Worm (Caenorhabditis elegans) whole organism, L3 larva: ENCODE results near the gene frpr-6.

Experiments used
- R02D3.7 ChIP-seq: fragments of 150-350 bp; optimal IDR thresholded peaks from 2 replicates; lab custom pipeline; 2014; ENCODE audit warnings: missing biosample characterization, missing genetic modification characterization
- ZK546.5 ChIP-seq: sonication (generic microtip); optimal IDR thresholded peaks from 2 replicates; lab custom pipeline; 2017; ENCODE audit warnings: missing biosample characterization, missing genetic modification characterization
- aly-2 ChIP-seq: fragments of 150-350 bp; optimal IDR thresholded peaks from 2 replicates; lab custom pipeline; 2014; ENCODE audit warnings: missing biosample characterization, missing genetic modification characterization
- ama-1 ChIP-seq: fragments of 150-350 bp; optimal IDR thresholded peaks from 2 replicates; lab custom pipeline; 2018
- ceh-16 ChIP-seq: sonication (generic microtip); optimal IDR thresholded peaks from 2 replicates; lab custom pipeline; 2017; ENCODE audit warnings: missing biosample characterization, missing genetic modification characterization
- ceh-28 ChIP-seq: fragments of 150-350 bp; optimal IDR thresholded peaks from 2 replicates; lab custom pipeline; 2014; ENCODE audit warnings: missing biosample characterization, missing genetic modification reagents, missing genetic modification characterization
- ceh-82 ChIP-seq: fragments of 150-350 bp; optimal IDR thresholded peaks from 2 replicates; lab custom pipeline; 2014; ENCODE audit warnings: missing biosample characterization, missing genetic modification characterization
- ceh-9 ChIP-seq: sonication (generic microtip); optimal IDR thresholded peaks from 2 replicates; lab custom pipeline; 2018; ENCODE audit warnings: missing biosample characterization, missing genetic modification characterization
- daf-12 ChIP-seq: fragments of 150-350 bp; optimal IDR thresholded peaks from 2 replicates; lab custom pipeline; 2014; ENCODE audit warnings: missing biosample characterization, missing genetic modification reagents, missing genetic modification characterization
- egl-27 ChIP-seq: sonication (generic microtip); optimal IDR thresholded peaks from 4 replicates; lab custom pipeline; 2017; ENCODE audit warnings: missing biosample characterization, missing genetic modification reagents, missing genetic modification characterization
- egl-5 ChIP-seq: fragments of 150-350 bp; optimal IDR thresholded peaks from 2 replicates; lab custom pipeline; 2017; ENCODE audit warnings: missing biosample characterization, missing genetic modification reagents, missing genetic modification characterization, inconsistent platforms
- elt-1 ChIP-seq: fragments of 150-350 bp; optimal IDR thresholded peaks from 2 replicates; lab custom pipeline; 2014; ENCODE audit warnings: missing biosample characterization, missing genetic modification characterization
- elt-2 ChIP-seq: sonication (generic microtip); optimal IDR thresholded peaks from 2 replicates; lab custom pipeline; 2016; ENCODE audit warnings: missing genetic modification reagents, mild to moderate bottlenecking, missing genetic modification characterization, missing compliant biosample characterization
- elt-3 ChIP-seq, 3 experiments: fragments of 150-350 bp in 1 of 3; sonication (generic microtip) in 2 of 3; optimal IDR thresholded peaks; 2 replicates in 2 of 3; 4 replicates in 1 of 3; lab custom pipeline; 2014 to 2017; ENCODE audit warnings: missing biosample characterization in 3 of 3, missing genetic modification characterization in 3 of 3
- eor-1 ChIP-seq, 2 experiments: fragments of 150-350 bp; optimal IDR thresholded peaks; 2 replicates each; lab custom pipeline; 2014 to 2018; ENCODE audit warnings: missing biosample characterization in 2 of 2, missing genetic modification characterization in 2 of 2
- fkh-10 ChIP-seq: sonication (generic microtip); optimal IDR thresholded peaks from 2 replicates; lab custom pipeline; 2017; ENCODE audit warnings: missing biosample characterization, missing genetic modification reagents, missing genetic modification characterization
- fkh-2 ChIP-seq: fragments of 150-350 bp; optimal IDR thresholded peaks from 2 replicates; lab custom pipeline; 2014; ENCODE audit warnings: missing biosample characterization, missing genetic modification reagents, missing genetic modification characterization
- fos-1 ChIP-seq: fragments of 150-350 bp; optimal IDR thresholded peaks from 2 replicates; lab custom pipeline; 2014; ENCODE audit warnings: missing biosample characterization, missing genetic modification characterization
- hmg-11 ChIP-seq: sonication (generic microtip); optimal IDR thresholded peaks from 2 replicates; lab custom pipeline; 2016; ENCODE audit warnings: missing genetic modification characterization, missing compliant biosample characterization
- jun-1 ChIP-seq: fragments of 150-350 bp; optimal IDR thresholded peaks from 2 replicates; lab custom pipeline; 2014; ENCODE audit warnings: missing biosample characterization, missing genetic modification reagents, missing genetic modification characterization
- lin-15B ChIP-seq: fragments of 150-350 bp; optimal IDR thresholded peaks from 2 replicates; lab custom pipeline; 2014; ENCODE audit warnings: missing biosample characterization, missing genetic modification characterization
- lin-39 ChIP-seq: fragments of 150-350 bp; optimal IDR thresholded peaks from 2 replicates; lab custom pipeline; 2018; ENCODE audit warnings: missing biosample characterization, missing genetic modification reagents, missing genetic modification characterization
- lsy-12 ChIP-seq: sonication (generic microtip); optimal IDR thresholded peaks from 2 replicates; lab custom pipeline; 2016; ENCODE audit warnings: mild to moderate bottlenecking, missing genetic modification characterization, missing compliant biosample characterization
- mdl-1 ChIP-seq: fragments of 150-350 bp; optimal IDR thresholded peaks from 2 replicates; lab custom pipeline; 2014; ENCODE audit warnings: missing biosample characterization, missing genetic modification characterization
- mml-1 ChIP-seq: fragments of 150-350 bp; sonication (generic microtip); optimal IDR thresholded peaks from 3 replicates; lab custom pipeline; 2014; ENCODE audit warnings: missing biosample characterization, missing genetic modification characterization
- nfya-1 ChIP-seq: sonication (generic microtip); optimal IDR thresholded peaks from 2 replicates; lab custom pipeline; 2017; ENCODE audit warnings: missing genetic modification characterization, mild to moderate bottlenecking, missing compliant biosample characterization, antibody characterized with exemption, moderate library complexity; ENCODE audit not compliant: insufficient read depth
- nhr-11 ChIP-seq: fragments of 150-350 bp; optimal IDR thresholded peaks from 2 replicates; lab custom pipeline; 2014; ENCODE audit warnings: missing biosample characterization, missing genetic modification characterization
- nhr-12 ChIP-seq: fragments of 150-350 bp; optimal IDR thresholded peaks from 2 replicates; lab custom pipeline; 2014; ENCODE audit warnings: missing biosample characterization, missing genetic modification characterization
- nhr-23 ChIP-seq: fragments of 150-350 bp; optimal IDR thresholded peaks from 2 replicates; lab custom pipeline; 2014; ENCODE audit warnings: missing biosample characterization, missing genetic modification reagents, missing genetic modification characterization
- nhr-237 ChIP-seq: fragments of 150-350 bp; optimal IDR thresholded peaks from 2 replicates; lab custom pipeline; 2014; ENCODE audit warnings: missing biosample characterization, missing genetic modification characterization
- nhr-25 ChIP-seq: sonication (generic microtip); optimal IDR thresholded peaks from 2 replicates; lab custom pipeline; 2017; ENCODE audit warnings: missing biosample characterization, missing genetic modification characterization
- nhr-28 ChIP-seq: fragments of 150-350 bp; optimal IDR thresholded peaks from 2 replicates; lab custom pipeline; 2014; ENCODE audit warnings: missing biosample characterization, missing genetic modification characterization
- nhr-67 ChIP-seq: fragments of 150-350 bp; optimal IDR thresholded peaks from 2 replicates; lab custom pipeline; 2014; ENCODE audit warnings: missing biosample characterization, missing genetic modification characterization
- nhr-76 ChIP-seq: fragments of 150-350 bp; sonication (generic microtip); optimal IDR thresholded peaks from 5 replicates; lab custom pipeline; 2014; ENCODE audit warnings: missing biosample characterization, missing genetic modification characterization
- nhr-77 ChIP-seq: fragments of 150-350 bp; optimal IDR thresholded peaks from 2 replicates; lab custom pipeline; 2014; ENCODE audit warnings: missing biosample characterization, missing genetic modification characterization
- pha-4 ChIP-seq: fragments of 150-350 bp; optimal IDR thresholded peaks from 2 replicates; lab custom pipeline; 2014; ENCODE audit warnings: missing biosample characterization, missing genetic modification reagents, missing genetic modification characterization
- pqm-1 ChIP-seq: fragments of 150-350 bp; optimal IDR thresholded peaks from 2 replicates; lab custom pipeline; 2017; ENCODE audit warnings: missing biosample characterization, missing genetic modification characterization, inconsistent platforms
- sea-2 ChIP-seq: fragments of 150-350 bp; sonication (generic microtip); optimal IDR thresholded peaks from 4 replicates; lab custom pipeline; 2014; ENCODE audit warnings: missing biosample characterization, missing genetic modification reagents, missing genetic modification characterization
- skn-1 ChIP-seq: fragments of 150-350 bp; optimal IDR thresholded peaks from 2 replicates; lab custom pipeline; 2014; ENCODE audit warnings: missing biosample characterization, missing genetic modification characterization
- snpc-4 ChIP-seq: fragments of 150-350 bp; optimal IDR thresholded peaks from 2 replicates; lab custom pipeline; 2014; ENCODE audit warnings: missing biosample characterization, missing genetic modification characterization
- tbx-2 ChIP-seq: sonication (generic microtip); optimal IDR thresholded peaks from 2 replicates; lab custom pipeline; 2016; ENCODE audit warnings: mild to moderate bottlenecking, missing genetic modification characterization, missing compliant biosample characterization
- unc-39 ChIP-seq: sonication (generic microtip); optimal IDR thresholded peaks from 4 replicates; lab custom pipeline; 2017; ENCODE audit warnings: missing biosample characterization, missing genetic modification characterization
- unc-62 ChIP-seq: fragments of 150-350 bp; sonication (generic microtip); optimal IDR thresholded peaks from 4 replicates; lab custom pipeline; 2014; ENCODE audit warnings: missing biosample characterization, missing genetic modification reagents, missing genetic modification characterization
- zag-1 ChIP-seq: fragments of 150-350 bp; optimal IDR thresholded peaks from 2 replicates; lab custom pipeline; 2014; ENCODE audit warnings: missing biosample characterization, missing genetic modification characterization
- ztf-11 ChIP-seq: fragments of 150-350 bp; optimal IDR thresholded peaks from 2 replicates; lab custom pipeline; 2014; ENCODE audit warnings: missing biosample characterization, missing genetic modification characterization
- ztf-4 ChIP-seq: fragments of 150-350 bp; optimal IDR thresholded peaks from 2 replicates; lab custom pipeline; 2014; ENCODE audit warnings: missing biosample characterization, missing genetic modification characterization

The frpr-6 gene

DNA sequence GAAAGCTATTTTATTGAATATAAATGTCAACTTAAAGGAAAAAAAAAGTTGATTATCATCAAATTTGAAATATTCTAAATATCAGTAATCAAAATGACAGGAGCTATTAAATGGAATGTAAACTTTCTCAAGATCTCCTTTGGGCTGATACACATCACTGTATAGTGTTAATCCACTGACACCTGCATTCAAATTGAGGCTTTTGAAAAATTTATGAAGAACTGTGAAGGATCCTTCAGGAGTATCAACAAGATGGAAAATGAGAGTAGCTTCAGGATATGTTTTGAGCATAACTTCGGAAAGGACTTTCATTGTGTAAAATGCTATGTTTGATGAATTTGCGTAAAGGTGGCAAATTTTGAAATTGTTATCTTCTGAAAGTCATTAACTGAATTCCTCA is 3.7 kb downstream of the frpr-6 start:
- no peak for TF ChIP-seq egl-27 (tag; lab: Kevin White, UChicago)
- TF ChIP-seq fos-1 (tag; lab: Kevin White, UChicago) = no peak
- TF ChIP-seq mml-1 (tag; lab: Kevin White, UChicago) = no peak
- no peak for TF ChIP-seq unc-62
- TF ChIP-seq pqm-1 (tag; lab: Kevin White, UChicago) = no peak
- TF ChIP-seq nhr-28 = no peak

DNA sequence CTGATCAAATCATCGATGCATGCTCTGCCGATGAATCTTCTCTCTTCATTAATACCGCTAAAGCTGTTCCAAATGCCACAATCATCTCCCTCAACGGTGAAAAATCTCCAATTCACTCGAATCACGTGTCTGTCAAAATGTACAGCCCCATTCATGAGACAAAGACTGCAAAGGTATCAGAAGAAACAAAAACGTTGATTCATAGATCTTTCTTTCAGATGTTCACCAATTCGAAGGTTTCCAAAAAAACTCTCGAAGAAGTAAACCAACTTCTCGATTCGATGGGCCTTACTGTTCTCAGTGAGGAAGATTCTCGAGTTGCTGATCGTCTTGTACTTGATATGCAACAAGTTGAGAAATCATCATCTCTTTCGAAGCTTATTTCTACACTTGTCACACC is 4.3 kb downstream of the frpr-6 start:
- TF ChIP-seq eor-1 (tag; optimal IDR thresholded peaks at IDR 0.05; lab: Kevin White, UChicago) = no peak
- no peak for TF ChIP-seq snpc-4 (tag; lab: Kevin White, UChicago)
- TF ChIP-seq nhr-12 (tag; lab: Kevin White, UChicago) = no peak
- TF ChIP-seq ama-1 (lab: Kevin White, UChicago) = peak; percentile 55
- TF ChIP-seq elt-1 (tag; lab: Kevin White, UChicago) = no peak
- peak; percentile 20 for TF ChIP-seq lin-39 (tag; lab: Kevin White, UChicago)
- no peak for TF ChIP-seq fkh-10 (GFP tag; lab: Kevin White, UChicago)
- TF ChIP-seq nhr-77 = no peak
- no peak for TF ChIP-seq zag-1 (tag; lab: Kevin White, UChicago)
- TF ChIP-seq nhr-237 = no peak
- no peak for TF ChIP-seq aly-2 (tag; lab: Kevin White, UChicago)
- no peak for TF ChIP-seq nhr-23
- no peak for TF ChIP-seq egl-27 (tag; lab: Kevin White, UChicago)
- no peak for TF ChIP-seq fos-1 (tag; lab: Kevin White, UChicago)
- no peak for TF ChIP-seq pha-4 (tag; lab: Kevin White, UChicago)
- TF ChIP-seq ceh-28 (tag; lab: Kevin White, UChicago) = no peak
- TF ChIP-seq, all 47 proteins: peak for 2

DNA sequence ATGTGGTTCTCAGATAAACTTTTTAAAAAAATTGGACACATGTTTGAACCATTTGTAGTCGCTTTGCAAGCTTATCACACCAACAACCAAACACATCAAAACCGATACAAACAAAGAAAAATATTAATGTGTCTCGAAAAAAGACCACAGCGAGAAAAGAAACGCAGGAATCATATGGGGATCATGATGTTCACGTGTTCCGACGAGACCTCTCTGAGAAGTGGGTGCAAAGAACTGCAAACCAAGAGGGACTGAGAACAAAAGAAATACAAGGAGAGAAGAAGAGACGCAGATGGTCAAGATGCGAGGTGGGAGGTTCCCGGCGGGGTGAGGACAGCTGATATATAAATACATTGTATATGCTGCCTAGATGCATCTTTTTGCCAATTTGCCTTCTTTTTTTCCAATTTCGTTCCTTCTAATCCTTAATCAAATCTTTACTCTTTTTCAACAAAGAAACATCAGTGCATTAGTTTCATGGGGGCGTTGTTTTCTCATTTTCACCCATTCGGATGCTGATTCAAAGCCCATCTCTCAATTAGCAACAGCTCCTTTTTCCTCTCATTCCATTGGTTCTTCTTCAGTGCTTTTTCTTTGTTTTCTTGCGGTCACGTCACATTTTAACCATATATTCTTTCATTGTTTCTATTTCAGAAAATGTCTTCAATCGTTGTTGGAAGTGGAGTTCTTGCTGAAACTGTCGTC is 5.2 kb downstream of the frpr-6 start, which contains the start of gene F21C10.10:
F21C10.10 (plus strand) TSS at position 655 of the 705 bp plus-strand sequence.
- TF ChIP-seq fkh-10 (GFP tag; lab: Kevin White, UChicago) (no peak), mdl-1 (peak; percentile 89), nhr-77 (peak; percentile 23), fkh-2 (tag; lab: Kevin White, UChicago) (no peak), ztf-11 (no peak), unc-62 (peak; percentile 47), ceh-82 (tag; lab: Kevin White, UChicago) (no peak), nhr-76 (tag; lab: Kevin White, UChicago) (peak; percentile 92), mml-1 (tag; lab: Kevin White, UChicago) (peak; percentile 82), hmg-11 (tag; lab: Kevin White, UChicago) (peak; percentile 62), lsy-12 (tag; lab: Kevin White, UChicago) (peak; percentile 41), ceh-16 (no peak), lin-15B (tag; lab: Kevin White, UChicago) (no peak), lin-39 (tag; lab: Kevin White, UChicago) (peak; percentile 84), nhr-237 (no peak), pha-4 (tag; lab: Kevin White, UChicago) (peak; percentile 96), nhr-25 (tag; lab: Kevin White, UChicago) (peak; percentile 94), nhr-28 (no peak), nhr-23 (peak; percentile 95), tbx-2 (peak; percentile 57), pqm-1 (tag; lab: Kevin White, UChicago) (peak; percentile 89), nfya-1 (peak; percentile 85), daf-12 (tag; lab: Kevin White, UChicago) (no peak), elt-1 (tag; lab: Kevin White, UChicago) (no peak), ama-1 (lab: Kevin White, UChicago) (no peak), elt-2 (tag; lab: Kevin White, UChicago) (peak; percentile 93), skn-1 (tag; lab: Kevin White, UChicago) (peak; percentile 6), ceh-28 (tag; lab: Kevin White, UChicago) (peak; percentile 80), unc-39 (no peak), aly-2 (tag; lab: Kevin White, UChicago) (no peak), jun-1 (tag; lab: Kevin White, UChicago) (peak; percentile 91), ceh-9 (tag; lab: Kevin White, UChicago) (no peak), ztf-4 (tag; lab: Kevin White, UChicago) (peak; percentile 65), snpc-4 (tag; lab: Kevin White, UChicago) (peak; percentile 55), eor-1 (tag; optimal IDR thresholded peaks at IDR 0.05; lab: Kevin White, UChicago) (no peak), nhr-11 (peak; percentile 33), ZK546.5 (tag; lab: Kevin White, UChicago) (no peak), nhr-12 (tag; lab: Kevin White, UChicago) (no peak), egl-27 (tag; lab: Kevin White, UChicago) (peak; percentile 54), sea-2 (GFP tag; lab: Kevin White, UChicago) (no peak), egl-5 (tag; lab: Kevin White, UChicago) (peak; percentile 84), elt-3 (tag; optimal IDR thresholded peaks at IDR 0.05; lab: Kevin White, UChicago) (peak in 2 of 3 experiments; percentile 43 to 81), nhr-67 (tag; lab: Kevin White, UChicago) (no peak), R02D3.7 (peak; percentile 19), fos-1 (tag; lab: Kevin White, UChicago) (peak; percentile 15)
